Worm (Caenorhabditis elegans): Measurements from ENCODE around the gene R10D12.10.

ce11 chrV:13920730-13921129 is 37.4 kb downstream of the R10D12.10 start, which contains the start of gene srx-42:
- TF ChIP-seq tbx-2 (tag; optimal IDR thresholded peaks at IDR 0.05): no peak
- no peak for TF ChIP-seq hlh-30 (tag; optimal IDR thresholded peaks at IDR 0.05; ENCODE audit: insufficient read depth)
- TF ChIP-seq ets-4 (tag; optimal IDR thresholded peaks at IDR 0.05): no peak
- TF ChIP-seq elt-2 (tag; optimal IDR thresholded peaks at IDR 0.05): no peak
- TF ChIP-seq ceh-14 (tag; optimal IDR thresholded peaks at IDR 0.05): no peak
- TF ChIP-seq pax-1 (tag; optimal IDR thresholded peaks at IDR 0.05): no peak
- TF ChIP-seq ceh-48 (tag; optimal IDR thresholded peaks at IDR 0.05): no peak
